2 worm cellular contexts compared by ENCODE assay signal in the genomic region with DNA sequence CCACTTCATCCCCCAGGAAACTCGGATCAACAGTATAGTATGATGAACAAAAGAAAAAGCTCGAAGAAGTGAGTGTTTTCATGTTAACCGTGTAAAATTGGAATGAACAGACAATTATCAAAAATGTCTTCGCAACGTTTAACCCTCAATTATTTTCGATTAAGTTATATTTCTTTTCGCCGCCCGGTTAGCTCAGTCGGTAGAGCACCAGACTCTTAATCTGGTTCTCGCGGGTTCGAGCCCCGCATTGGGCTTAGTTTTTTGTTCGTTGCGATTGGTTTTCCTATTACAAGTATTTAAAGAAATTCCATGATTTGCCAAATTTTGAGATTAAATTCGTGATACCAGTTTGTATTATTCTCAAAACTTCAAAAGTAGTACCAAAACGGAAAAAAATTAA.
TF ChIP-seq lines count a peak whose summit lies in the region.

No protein-coding gene starts in this region.

TF ChIP-seq in whole organism, L4 larva, 104 proteins besides CTCF, POLR2A, EP300 and RAD21 (continues in another document):
- TF ChIP-seq hmg-1.1 (GFP tag; IDR thresholded peaks at IDR 0.05; lab: Robert Waterston, UW) (no peak), set-16 (GFP tag; IDR thresholded peaks at IDR 0.05; lab: Robert Waterston, UW) (no peak), R02D3.7 (tag; optimal IDR thresholded peaks at IDR 0.05; lab: Kevin White, UChicago) (no peak), madf-5 (GFP tag; IDR thresholded peaks at IDR 0.05; lab: Robert Waterston, UW) (0 out of 4 replicates have a peak, but pooled peaks of 1 of the 2 experiments have one; percentile 52), fos-1 (tag; optimal IDR thresholded peaks at IDR 0.05; lab: Kevin White, UChicago) (no peak), F26F4.8 (GFP tag; conservative IDR thresholded peaks at IDR 0.05; lab: Robert Waterston, UW) (no peak), lin-39 (tag; optimal IDR thresholded peaks at IDR 0.05; lab: Kevin White, UChicago) (no peak), zip-11 (GFP tag; IDR thresholded peaks at IDR 0.05; lab: Robert Waterston, UW) (no peak), vab-7 (GFP tag; IDR thresholded peaks at IDR 0.05; lab: Robert Waterston, UW) (peak; percentile 72), tra-1 (GFP tag; IDR thresholded peaks at IDR 0.05; lab: Robert Waterston, UW) (peak; percentile 17; the same call in 1 of the 2 replicates), F10B5.3 (tag; optimal IDR thresholded peaks at IDR 0.05; lab: Kevin White, UChicago) (no peak), ceh-28 (tag; optimal IDR thresholded peaks at IDR 0.05; lab: Kevin White, UChicago) (no peak), Y105C5A.15 (GFP tag; IDR thresholded peaks at IDR 0.05; lab: Robert Waterston, UW) (0 out of 2 replicates have a peak, but pooled peaks have one; percentile 24), daf-8 (GFP tag; IDR thresholded peaks at IDR 0.05; lab: Robert Waterston, UW) (no peak), hlh-30 (tag; optimal IDR thresholded peaks at IDR 0.05; lab: Kevin White, UChicago; ENCODE audit: insufficient read depth) (no peak), T26A8.4 (GFP tag; IDR thresholded peaks at IDR 0.05; lab: Robert Waterston, UW) (no peak), attf-4 (tag; optimal IDR thresholded peaks at IDR 0.05; lab: Kevin White, UChicago) (no peak), aha-1 (tag; lab: Kevin White, UChicago) (peak; percentile 24), dmd-9 (GFP tag; IDR thresholded peaks at IDR 0.05; lab: Robert Waterston, UW) (0 out of 2 replicates have a peak, but pooled peaks have one; percentile 5), ceh-20 (GFP tag; IDR thresholded peaks at IDR 0.05; lab: Robert Waterston, UW) (no peak), ZK546.5 (tag; optimal IDR thresholded peaks at IDR 0.05; lab: Kevin White, UChicago) (no peak), mes-2 (tag; optimal IDR thresholded peaks at IDR 0.05; lab: Kevin White, UChicago; ENCODE audit: poor library complexity, severe bottlenecking) (no peak), egl-43 (GFP tag; IDR thresholded peaks at IDR 0.05; lab: Robert Waterston, UW) (no peak), nhr-25 (tag; optimal IDR thresholded peaks at IDR 0.05; lab: Kevin White, UChicago; ENCODE audit: borderline replicate concordance, insufficient read depth) (no peak), daf-12 (tag; optimal IDR thresholded peaks at IDR 0.05; lab: Kevin White, UChicago) (no peak), mdl-1 (tag; optimal IDR thresholded peaks at IDR 0.05; lab: Kevin White, UChicago) (no peak), nhr-28 (tag; optimal IDR thresholded peaks at IDR 0.05; lab: Kevin White, UChicago) (no peak), Y75B8A.6 (GFP tag; IDR thresholded peaks at IDR 0.05; lab: Robert Waterston, UW) (no peak), skn-1 (tag; optimal IDR thresholded peaks at IDR 0.05; lab: Kevin White, UChicago) (no peak), arid-1 (GFP tag; conservative IDR thresholded peaks at IDR 0.05; lab: Robert Waterston, UW) (peak; percentile 67), duxl-1 (tag; optimal IDR thresholded peaks at IDR 0.05; lab: Kevin White, UChicago; ENCODE audit: poor library complexity) (no peak), ceh-62 (tag; optimal IDR thresholded peaks at IDR 0.05; lab: Kevin White, UChicago) (no peak), mxl-3 (GFP tag; optimal IDR thresholded peaks at IDR 0.05; lab: Kevin White, UChicago) (no peak), mdt-29 (GFP tag; IDR thresholded peaks at IDR 0.05; lab: Robert Waterston, UW) (no peak), nhr-76 (tag; optimal IDR thresholded peaks at IDR 0.05; lab: Kevin White, UChicago) (no peak), lsy-2 (tag; optimal IDR thresholded peaks at IDR 0.05; lab: Kevin White, UChicago) (no peak), nhr-42 (GFP tag; IDR thresholded peaks at IDR 0.05; lab: Robert Waterston, UW) (no peak), nhr-237 (tag; optimal IDR thresholded peaks at IDR 0.05; lab: Kevin White, UChicago) (no peak), ctbp-1 (GFP tag; IDR thresholded peaks at IDR 0.05; lab: Robert Waterston, UW) (no peak), Y48G9A.11 (GFP tag; IDR thresholded peaks at IDR 0.05; lab: Robert Waterston, UW) (peak; percentile 16; the same call in 1 of the 2 replicates), lin-1 (GFP tag; IDR thresholded peaks at IDR 0.05; lab: Robert Waterston, UW) (peak; percentile 42; the same call in 1 of the 2 replicates), dmd-6 (GFP tag; IDR thresholded peaks at IDR 0.05; lab: Robert Waterston, UW) (no peak; the same call in 1 of the 2 replicates), zag-1 (tag; optimal IDR thresholded peaks at IDR 0.05; lab: Kevin White, UChicago) (no peak)

TF ChIP-seq in whole organism, young adult, 124 proteins besides CTCF, POLR2A, EP300 and RAD21 (continues in another document):
- TF ChIP-seq lag-1 (GFP tag; IDR thresholded peaks at IDR 0.05; lab: Robert Waterston, UW) (no peak), snpc-1.1 (tag; optimal IDR thresholded peaks at IDR 0.05; lab: Kevin White, UChicago; ENCODE audit: insufficient read depth) (peak; percentile 60), tbp1 (GFP tag; optimal IDR thresholded peaks at IDR 0.05; lab: Kevin White, UChicago) (peak; percentile 87), zfh-2 (GFP tag; conservative IDR thresholded peaks at IDR 0.05; lab: Robert Waterston, UW) (no peak), F49E8.2 (tag; optimal IDR thresholded peaks at IDR 0.05; lab: Kevin White, UChicago; ENCODE audit: insufficient read depth) (no peak), mxl-1 (tag; optimal IDR thresholded peaks at IDR 0.05; lab: Kevin White, UChicago) (no peak), let-607 (tag; optimal IDR thresholded peaks at IDR 0.05; lab: Kevin White, UChicago) (no peak), lin-35 (GFP tag; optimal IDR thresholded peaks at IDR 0.05; lab: Kevin White, UChicago) (peak in 1 of 3 experiments; percentile 16), Y53F4B.3 (GFP tag; IDR thresholded peaks at IDR 0.05; lab: Robert Waterston, UW) (0 out of 2 replicates have a peak, but pooled peaks have one; percentile 31), nhr-179 (tag; optimal IDR thresholded peaks at IDR 0.05; lab: Kevin White, UChicago) (no peak), him-1 (tag; optimal IDR thresholded peaks at IDR 0.05; lab: Kevin White, UChicago) (no peak), aptf-3 (GFP tag; IDR thresholded peaks at IDR 0.05; lab: Robert Waterston, UW) (no peak), ztf-3 (GFP tag; optimal IDR thresholded peaks at IDR 0.05; lab: Kevin White, UChicago) (no peak), lir-1 (GFP tag; conservative IDR thresholded peaks at IDR 0.05; lab: Robert Waterston, UW) (peak; percentile 43; the same call in 1 of the 2 replicates), ZK185.1 (tag; optimal IDR thresholded peaks at IDR 0.05; lab: Kevin White, UChicago; ENCODE audit: poor library complexity, severe bottlenecking) (peak; percentile 17), nfyb-1 (GFP tag; IDR thresholded peaks at IDR 0.05; lab: Robert Waterston, UW) (no peak), ama-1 (optimal IDR thresholded peaks at IDR 0.05; lab: Kevin White, UChicago) (no peak), ama-1 (GFP tag; optimal IDR thresholded peaks at IDR 0.05; lab: Kevin White, UChicago) (peak in 1 of 2 experiments; percentile 30), lin-54 (GFP tag; optimal IDR thresholded peaks at IDR 0.05; lab: Kevin White, UChicago) (no peak), dpl-1 (GFP tag; optimal IDR thresholded peaks at IDR 0.05; lab: Kevin White, UChicago) (no peak), hlh-26 (GFP tag; conservative IDR thresholded peaks at IDR 0.05; lab: Robert Waterston, UW) (no peak), Y67H2A.10 (GFP tag; conservative IDR thresholded peaks at IDR 0.05; lab: Robert Waterston, UW) (no peak), egl-18 (GFP tag; IDR thresholded peaks at IDR 0.05; lab: Robert Waterston, UW) (no peak), hsf-1 (GFP tag; IDR thresholded peaks at IDR 0.05; lab: Robert Waterston, UW) (no peak), hmg-1.2 (GFP tag; IDR thresholded peaks at IDR 0.05; lab: Robert Waterston, UW) (peak; percentile 62), snpc-4 (GFP tag; optimal IDR thresholded peaks at IDR 0.05; lab: Kevin White, UChicago) (peak; percentile 52), snpc-4 (tag; optimal IDR thresholded peaks at IDR 0.05; lab: Kevin White, UChicago) (peak in 1 of 4 experiments; percentile 16), B0261.1 (tag; optimal IDR thresholded peaks at IDR 0.05; lab: Kevin White, UChicago) (peak; percentile 61), mcd-1 (GFP tag; IDR thresholded peaks at IDR 0.05; lab: Robert Waterston, UW) (peak; percentile 34), lin-26 (GFP tag; IDR thresholded peaks at IDR 0.05; lab: Robert Waterston, UW) (peak; percentile 87), K12H6.12 (tag; optimal IDR thresholded peaks at IDR 0.05; lab: Kevin White, UChicago) (no peak), rcor-1 (GFP tag; IDR thresholded peaks at IDR 0.05; lab: Robert Waterston, UW) (peak; percentile 39; the same call in 1 of the 2 replicates), ceh-40 (GFP tag; IDR thresholded peaks at IDR 0.05; lab: Robert Waterston, UW) (0 out of 2 replicates have a peak, but pooled peaks have one; percentile 56), attf-6 (GFP tag; IDR thresholded peaks at IDR 0.05; lab: Robert Waterston, UW) (no peak), F55B11.4 (tag; optimal IDR thresholded peaks at IDR 0.05; lab: Kevin White, UChicago; ENCODE audit: borderline replicate concordance, insufficient read depth) (no peak), madf-6 (GFP tag; IDR thresholded peaks at IDR 0.05; lab: Robert Waterston, UW) (no peak; the same call in 1 of the 2 replicates), ceh-58 (GFP tag; IDR thresholded peaks at IDR 0.05; lab: Robert Waterston, UW) (0 out of 2 replicates have a peak, but pooled peaks have one; percentile 68), die-1 (tag; optimal IDR thresholded peaks at IDR 0.05; lab: Kevin White, UChicago) (peak; percentile 51), D2030.7 (GFP tag; IDR thresholded peaks at IDR 0.05; lab: Robert Waterston, UW) (peak; percentile 67), zim-3 (tag; optimal IDR thresholded peaks at IDR 0.05; lab: Kevin White, UChicago) (no peak), ztf-25 (GFP tag; IDR thresholded peaks at IDR 0.05; lab: Robert Waterston, UW) (0 out of 2 replicates have a peak, but pooled peaks have one; percentile 8), dpff-1 (tag; optimal IDR thresholded peaks at IDR 0.05; lab: Kevin White, UChicago) (no peak), rpc-1 (optimal IDR thresholded peaks at IDR 0.05; lab: Kevin White, UChicago) (peak; percentile 50), rpc-1 (tag; optimal IDR thresholded peaks at IDR 0.05; lab: Kevin White, UChicago) (peak; percentile 80), snpc-1.3 (tag; optimal IDR thresholded peaks at IDR 0.05; lab: Kevin White, UChicago; ENCODE audit: insufficient read depth) (peak; percentile 23), pbrm-1 (GFP tag; IDR thresholded peaks at IDR 0.05; lab: Robert Waterston, UW) (peak; percentile 67), ekl-4 (GFP tag; IDR thresholded peaks at IDR 0.05; lab: Robert Waterston, UW) (no peak), Y56A3A.18 (GFP tag; IDR thresholded peaks at IDR 0.05; lab: Robert Waterston, UW) (peak; percentile 62; the same call in 1 of the 2 replicates)
